Worm (Caenorhabditis elegans): Measurements from ENCODE around the gene R02D1.2.

ce11 chrV:4326841-4327240 lies 4.2 kb upstream of the R02D1.2 start, which contains the start of gene D2063.1:
- TF ChIP-seq egl-27 (tag; optimal IDR thresholded peaks at IDR 0.05) (no peak), ama-1 (optimal IDR thresholded peaks at IDR 0.05) (no peak), nhr-237 (tag; optimal IDR thresholded peaks at IDR 0.05) (no peak), nhr-12 (tag; optimal IDR thresholded peaks at IDR 0.05) (no peak), ceh-82 (tag; optimal IDR thresholded peaks at IDR 0.05) (no peak)
